Worm (Caenorhabditis elegans) whole organism, midembryonic: ENCODE measurements around the gene F53A9.7.

Source experiments
- cog-1 ChIP-seq: sonication (generic microtip); optimal IDR thresholded peaks from 2 replicates; lab custom pipeline; 2016; ENCODE audit warnings: missing genetic modification characterization, missing compliant biosample characterization
- ref-1 ChIP-seq: fragments of 200-800 bp; sonication (Bioruptor generic); conservative IDR thresholded peaks from 2 replicates; pipeline ENCODE4 v1.3.6; 2022; ENCODE audit warnings: missing genetic modification reagents, missing genetic modification characterization, missing compliant biosample characterization
- tab-1 ChIP-seq: fragments of 200-800 bp; sonication (Bioruptor generic); IDR thresholded peaks from 2 replicates; pipeline ENCODE4 v1.3.6; 2022; ENCODE audit warnings: missing genetic modification characterization, missing compliant biosample characterization

DNA sequence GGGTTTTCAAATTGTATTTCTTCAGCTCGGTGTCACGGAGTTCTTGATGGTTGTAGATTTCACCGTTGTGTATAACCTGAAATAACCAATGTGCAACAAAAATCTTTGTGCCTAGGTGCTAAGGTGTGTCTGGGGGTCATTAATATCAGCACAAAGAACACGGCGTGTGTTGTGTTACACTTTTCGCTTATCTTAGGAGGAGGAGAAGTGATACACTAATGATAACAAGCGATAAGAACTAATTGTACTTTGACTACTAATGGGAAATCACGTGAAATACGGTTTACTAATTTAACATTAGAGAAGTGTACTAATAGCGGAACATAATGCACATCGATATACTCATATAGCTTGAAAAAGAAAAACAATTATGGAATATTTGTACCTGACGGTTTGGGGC, 33.5 kb upstream of the F53A9.7 start:
- no peak for TF ChIP-seq ref-1 (GFP tag; lab: Robert Waterston, UW)
- TF ChIP-seq tab-1 (GFP tag; lab: Robert Waterston, UW), result no peak
- TF ChIP-seq cog-1 (tag; lab: Kevin White, UChicago), result no peak
